Worm (Caenorhabditis elegans) whole organism, L3 larva: Measurements from ENCODE around the gene K12H6.8.

ENCODE experiments used
- R02D3.7 ChIP-seq: fragments of 150-350 bp; optimal IDR thresholded peaks from 2 replicates; lab custom pipeline; 2014; ENCODE audit warnings: missing biosample characterization, missing genetic modification characterization
- ZK546.5 ChIP-seq: sonication (generic microtip); optimal IDR thresholded peaks from 2 replicates; lab custom pipeline; 2017; ENCODE audit warnings: missing biosample characterization, missing genetic modification characterization
- aly-2 ChIP-seq: fragments of 150-350 bp; optimal IDR thresholded peaks from 2 replicates; lab custom pipeline; 2014; ENCODE audit warnings: missing biosample characterization, missing genetic modification characterization
- ceh-16 ChIP-seq: sonication (generic microtip); optimal IDR thresholded peaks from 2 replicates; lab custom pipeline; 2017; ENCODE audit warnings: missing biosample characterization, missing genetic modification characterization
- ceh-28 ChIP-seq: fragments of 150-350 bp; optimal IDR thresholded peaks from 2 replicates; lab custom pipeline; 2014; ENCODE audit warnings: missing biosample characterization, missing genetic modification reagents, missing genetic modification characterization
- ceh-9 ChIP-seq: sonication (generic microtip); optimal IDR thresholded peaks from 2 replicates; lab custom pipeline; 2018; ENCODE audit warnings: missing biosample characterization, missing genetic modification characterization
- daf-12 ChIP-seq: fragments of 150-350 bp; optimal IDR thresholded peaks from 2 replicates; lab custom pipeline; 2014; ENCODE audit warnings: missing biosample characterization, missing genetic modification reagents, missing genetic modification characterization
- egl-5 ChIP-seq: fragments of 150-350 bp; optimal IDR thresholded peaks from 2 replicates; lab custom pipeline; 2017; ENCODE audit warnings: missing biosample characterization, missing genetic modification reagents, missing genetic modification characterization, inconsistent platforms
- elt-2 ChIP-seq: sonication (generic microtip); optimal IDR thresholded peaks from 2 replicates; lab custom pipeline; 2016; ENCODE audit warnings: missing genetic modification reagents, mild to moderate bottlenecking, missing genetic modification characterization, missing compliant biosample characterization
- elt-3 ChIP-seq, 3 experiments: fragments of 150-350 bp in 1 of 3; sonication (generic microtip) in 2 of 3; optimal IDR thresholded peaks; 2 replicates in 2 of 3; 4 replicates in 1 of 3; lab custom pipeline; 2014 to 2017; ENCODE audit warnings: missing biosample characterization in 3 of 3, missing genetic modification characterization in 3 of 3
- eor-1 ChIP-seq, 2 experiments: fragments of 150-350 bp; optimal IDR thresholded peaks; 2 replicates each; lab custom pipeline; 2014 to 2018; ENCODE audit warnings: missing biosample characterization in 2 of 2, missing genetic modification characterization in 2 of 2
- fkh-10 ChIP-seq: sonication (generic microtip); optimal IDR thresholded peaks from 2 replicates; lab custom pipeline; 2017; ENCODE audit warnings: missing biosample characterization, missing genetic modification reagents, missing genetic modification characterization
- fos-1 ChIP-seq: fragments of 150-350 bp; optimal IDR thresholded peaks from 2 replicates; lab custom pipeline; 2014; ENCODE audit warnings: missing biosample characterization, missing genetic modification characterization
- hmg-11 ChIP-seq: sonication (generic microtip); optimal IDR thresholded peaks from 2 replicates; lab custom pipeline; 2016; ENCODE audit warnings: missing genetic modification characterization, missing compliant biosample characterization
- lin-15B ChIP-seq: fragments of 150-350 bp; optimal IDR thresholded peaks from 2 replicates; lab custom pipeline; 2014; ENCODE audit warnings: missing biosample characterization, missing genetic modification characterization
- lin-39 ChIP-seq: fragments of 150-350 bp; optimal IDR thresholded peaks from 2 replicates; lab custom pipeline; 2018; ENCODE audit warnings: missing biosample characterization, missing genetic modification reagents, missing genetic modification characterization
- lsy-12 ChIP-seq: sonication (generic microtip); optimal IDR thresholded peaks from 2 replicates; lab custom pipeline; 2016; ENCODE audit warnings: mild to moderate bottlenecking, missing genetic modification characterization, missing compliant biosample characterization
- mdl-1 ChIP-seq: fragments of 150-350 bp; optimal IDR thresholded peaks from 2 replicates; lab custom pipeline; 2014; ENCODE audit warnings: missing biosample characterization, missing genetic modification characterization
- mml-1 ChIP-seq: fragments of 150-350 bp; sonication (generic microtip); optimal IDR thresholded peaks from 3 replicates; lab custom pipeline; 2014; ENCODE audit warnings: missing biosample characterization, missing genetic modification characterization
- nfya-1 ChIP-seq: sonication (generic microtip); optimal IDR thresholded peaks from 2 replicates; lab custom pipeline; 2017; ENCODE audit warnings: missing genetic modification characterization, mild to moderate bottlenecking, missing compliant biosample characterization, antibody characterized with exemption, moderate library complexity; ENCODE audit not compliant: insufficient read depth
- nhr-11 ChIP-seq: fragments of 150-350 bp; optimal IDR thresholded peaks from 2 replicates; lab custom pipeline; 2014; ENCODE audit warnings: missing biosample characterization, missing genetic modification characterization
- nhr-23 ChIP-seq: fragments of 150-350 bp; optimal IDR thresholded peaks from 2 replicates; lab custom pipeline; 2014; ENCODE audit warnings: missing biosample characterization, missing genetic modification reagents, missing genetic modification characterization
- nhr-237 ChIP-seq: fragments of 150-350 bp; optimal IDR thresholded peaks from 2 replicates; lab custom pipeline; 2014; ENCODE audit warnings: missing biosample characterization, missing genetic modification characterization
- nhr-28 ChIP-seq: fragments of 150-350 bp; optimal IDR thresholded peaks from 2 replicates; lab custom pipeline; 2014; ENCODE audit warnings: missing biosample characterization, missing genetic modification characterization
- nhr-43 ChIP-seq: sonication (generic microtip); optimal IDR thresholded peaks from 2 replicates; lab custom pipeline; 2016; ENCODE audit warnings: mild to moderate bottlenecking, missing genetic modification characterization, missing compliant biosample characterization; ENCODE audit not compliant: poor library complexity, severe bottlenecking
- nhr-76 ChIP-seq: fragments of 150-350 bp; sonication (generic microtip); optimal IDR thresholded peaks from 5 replicates; lab custom pipeline; 2014; ENCODE audit warnings: missing biosample characterization, missing genetic modification characterization
- pha-4 ChIP-seq: fragments of 150-350 bp; optimal IDR thresholded peaks from 2 replicates; lab custom pipeline; 2014; ENCODE audit warnings: missing biosample characterization, missing genetic modification reagents, missing genetic modification characterization
- pqm-1 ChIP-seq: fragments of 150-350 bp; optimal IDR thresholded peaks from 2 replicates; lab custom pipeline; 2017; ENCODE audit warnings: missing biosample characterization, missing genetic modification characterization, inconsistent platforms
- sea-2 ChIP-seq: fragments of 150-350 bp; sonication (generic microtip); optimal IDR thresholded peaks from 4 replicates; lab custom pipeline; 2014; ENCODE audit warnings: missing biosample characterization, missing genetic modification reagents, missing genetic modification characterization
- snpc-4 ChIP-seq: fragments of 150-350 bp; optimal IDR thresholded peaks from 2 replicates; lab custom pipeline; 2014; ENCODE audit warnings: missing biosample characterization, missing genetic modification characterization
- tbx-2 ChIP-seq: sonication (generic microtip); optimal IDR thresholded peaks from 2 replicates; lab custom pipeline; 2016; ENCODE audit warnings: mild to moderate bottlenecking, missing genetic modification characterization, missing compliant biosample characterization
- unc-62 ChIP-seq: fragments of 150-350 bp; sonication (generic microtip); optimal IDR thresholded peaks from 4 replicates; lab custom pipeline; 2014; ENCODE audit warnings: missing biosample characterization, missing genetic modification reagents, missing genetic modification characterization
- zag-1 ChIP-seq: fragments of 150-350 bp; optimal IDR thresholded peaks from 2 replicates; lab custom pipeline; 2014; ENCODE audit warnings: missing biosample characterization, missing genetic modification characterization
- ztf-4 ChIP-seq: fragments of 150-350 bp; optimal IDR thresholded peaks from 2 replicates; lab custom pipeline; 2014; ENCODE audit warnings: missing biosample characterization, missing genetic modification characterization

The K12H6.8 gene

ce11 chrII:2827859-2828403 is at the start of gene K12H6.8:
K12H6.8 (plus strand) TSS chrII:2827896.
- no peak for TF ChIP-seq mdl-1
- no peak for TF ChIP-seq ZK546.5 (tag; lab: Kevin White, UChicago)
- TF ChIP-seq hmg-11 (tag; lab: Kevin White, UChicago): no peak
- no peak for TF ChIP-seq nhr-23 (tag; lab: Kevin White, UChicago)
- TF ChIP-seq pqm-1 (tag; lab: Kevin White, UChicago): no peak
- no peak for TF ChIP-seq snpc-4 (tag; lab: Kevin White, UChicago)
- TF ChIP-seq lsy-12: no peak
- no peak for TF ChIP-seq fos-1 (tag; lab: Kevin White, UChicago)
- TF ChIP-seq elt-3 (tag; optimal IDR thresholded peaks at IDR 0.05; lab: Kevin White, UChicago): no peak
- TF ChIP-seq nfya-1 (tag; lab: Kevin White, UChicago): no peak
- TF ChIP-seq daf-12 (tag; lab: Kevin White, UChicago): no peak
- no peak for TF ChIP-seq pha-4 (tag; lab: Kevin White, UChicago)
- no peak for TF ChIP-seq nhr-237
- TF ChIP-seq R02D3.7: no peak
- no peak for TF ChIP-seq tbx-2
- TF ChIP-seq ceh-28: no peak
- no peak for TF ChIP-seq unc-62
- TF ChIP-seq lin-15B: no peak

- TF ChIP-seq hmg-11 (tag; lab: Kevin White, UChicago) (no peak), nhr-28 (tag; lab: Kevin White, UChicago) (no peak)
Measured at ce11 chrII:2779253-2779652, 48.4 kb upstream of the K12H6.8 start, which contains the start of gene F08D12.3. F08D12.3 (plus strand) TSS chrII:2779553.

ce11 chrII:2780804-2781203 is 46.9 kb upstream of the K12H6.8 start:
- TF ChIP-seq fkh-10 (GFP tag; lab: Kevin White, UChicago) (no peak), egl-5 (tag; lab: Kevin White, UChicago) (no peak), nhr-11 (no peak)

ce11 chrII:2781355-2781754 is 46.3 kb upstream of the K12H6.8 start, which contains the start of gene F08D12.2:
F08D12.2 (plus strand) TSS chrII:2781655.
- no peak for TF ChIP-seq sea-2 (GFP tag; lab: Kevin White, UChicago)
- no peak for TF ChIP-seq nhr-11
- TF ChIP-seq ceh-16 (tag; lab: Kevin White, UChicago): no peak
- TF ChIP-seq eor-1 (tag; optimal IDR thresholded peaks at IDR 0.05; lab: Kevin White, UChicago): no peak
- no peak for TF ChIP-seq nhr-237
- TF ChIP-seq unc-62: no peak
- no peak for TF ChIP-seq tbx-2
- TF ChIP-seq elt-2 (tag; lab: Kevin White, UChicago): no peak
- no peak for TF ChIP-seq ztf-4
- TF ChIP-seq nhr-43 (tag; lab: Kevin White, UChicago): no peak

ce11 chrII:2783380-2783779 is 44.3 kb upstream of the K12H6.8 start:
- TF ChIP-seq aly-2 (tag; lab: Kevin White, UChicago): no peak
- no peak for TF ChIP-seq nhr-23 (tag; lab: Kevin White, UChicago)
- no peak for TF ChIP-seq snpc-4 (tag; lab: Kevin White, UChicago)
- no peak for TF ChIP-seq nhr-28 (tag; lab: Kevin White, UChicago)
- TF ChIP-seq nhr-76: no peak
- TF ChIP-seq mml-1 (tag; lab: Kevin White, UChicago): no peak
- TF ChIP-seq nhr-237: no peak
- no peak for TF ChIP-seq elt-3 (tag; optimal IDR thresholded peaks at IDR 0.05; lab: Kevin White, UChicago)

- no peak for TF ChIP-seq ztf-4
- no peak for TF ChIP-seq pqm-1 (tag; lab: Kevin White, UChicago)
- TF ChIP-seq zag-1 (tag; lab: Kevin White, UChicago): no peak
- no peak for TF ChIP-seq ceh-9 (tag; lab: Kevin White, UChicago)
- TF ChIP-seq mdl-1: no peak
- no peak for TF ChIP-seq snpc-4 (tag; lab: Kevin White, UChicago)
- no peak for TF ChIP-seq lin-39 (tag; lab: Kevin White, UChicago)
- TF ChIP-seq egl-5 (tag; lab: Kevin White, UChicago): no peak
- no peak for TF ChIP-seq ZK546.5 (tag; lab: Kevin White, UChicago)
- TF ChIP-seq, all 47 proteins: peak for 0
Measured at ce11 chrII:2785787-2786186, 41.9 kb upstream of the K12H6.8 start.
